Fruit fly (Drosophila melanogaster) whole organism, embryonic: Measurements from ENCODE around the gene CG42390.

Experiments used
- Asciz ChIP-seq: fragments of 200-800 bp; sonication (Bioruptor generic); optimal IDR thresholded peaks from 2 replicates; lab custom pipeline; 2017; ENCODE audit warnings: missing biosample characterization, mild to moderate bottlenecking, missing genetic modification characterization, missing genetic modification reagents
- Bteb2 ChIP-seq: fragments of 200-800 bp; sonication (Bioruptor generic); optimal IDR thresholded peaks from 2 replicates; lab custom pipeline; 2016; ENCODE audit warnings: missing biosample characterization, missing genetic modification characterization
- CG10431 ChIP-seq: fragments of 200-800 bp; sonication (Bioruptor generic); optimal IDR thresholded peaks from 3 replicates; lab custom pipeline; 2018; ENCODE audit warnings: missing biosample characterization, mild to moderate bottlenecking, missing genetic modification characterization
- CG1529 ChIP-seq: fragments of 200-800 bp; sonication (Bioruptor generic); optimal IDR thresholded peaks from 3 replicates; lab custom pipeline; 2018; ENCODE audit warnings: missing biosample characterization, missing genetic modification characterization
- CG1792 ChIP-seq: fragments of 200-800 bp; sonication (Bioruptor generic); optimal IDR thresholded peaks from 2 replicates; lab custom pipeline; 2016; ENCODE audit warnings: missing biosample characterization, missing genetic modification characterization
- CHES-1-like ChIP-seq: fragments of 200-800 bp; sonication (Bioruptor generic); optimal IDR thresholded peaks from 2 replicates; lab custom pipeline; 2016; ENCODE audit warnings: missing biosample characterization, missing genetic modification characterization
- Opbp ChIP-seq: fragments of 200-800 bp; sonication (Bioruptor generic); IDR thresholded peaks from 3 replicates; pipeline ENCODE4 v1.3.6; 2022; ENCODE audit warnings: missing biosample characterization, missing genetic modification characterization; ENCODE audit not compliant: partially characterized antibody
- disco-r ChIP-seq: fragments of 200-800 bp; sonication (Bioruptor generic); optimal IDR thresholded peaks from 2 replicates; lab custom pipeline; 2016; ENCODE audit warnings: missing biosample characterization, missing genetic modification characterization
- ewg ChIP-seq: fragments of 200-800 bp; sonication (Bioruptor generic); optimal IDR thresholded peaks from 3 replicates; lab custom pipeline; 2017; ENCODE audit warnings: mild to moderate bottlenecking, missing biosample characterization, missing genetic modification reagents, missing genetic modification characterization
- pan ChIP-seq, 4 experiments: fragments of >200 bp in 3 of 4; fragments of 200-800 bp in 1 of 4; sonication (Bioruptor generic) in 1 of 4; optimal IDR thresholded peaks in 3 of 4; IDR thresholded peaks in 1 of 4; 2 replicates each; pipeline versions ENCODE4 v1.3.6 to Lab custom; 2017 to 2022; ENCODE audit warnings: missing biosample characterization in 2 of 4, missing genetic modification characterization in 2 of 4, mixed read lengths in 1 of 4
- pnt ChIP-seq: fragments of 200-800 bp; sonication (Bioruptor generic); optimal IDR thresholded peaks from 3 replicates; lab custom pipeline; 2016; ENCODE audit warnings: missing biosample characterization, missing genetic modification characterization
- ttk ChIP-seq: fragments of 200-800 bp; sonication (Bioruptor generic); IDR thresholded peaks from 2 replicates; pipeline ENCODE4 v2.1.2; 2022; ENCODE audit warnings: missing biosample characterization, missing genetic modification characterization
- zf30C ChIP-seq: fragments of 200-800 bp; sonication (Bioruptor generic); optimal IDR thresholded peaks from 3 replicates; lab custom pipeline; 2018; ENCODE audit warnings: missing biosample characterization, mild to moderate bottlenecking, missing genetic modification characterization

- TF ChIP-seq Asciz (GFP tag; lab: Kevin White, UChicago) (no peak), Opbp (no peak), zf30C (GFP tag; lab: Kevin White, UChicago) (no peak), ewg (GFP tag; lab: Kevin White, UChicago) (no peak), pnt (GFP tag; lab: Kevin White, UChicago) (no peak), ttk (GFP tag; lab: Robert Waterston, UW) (no peak), disco-r (GFP tag; lab: Kevin White, UChicago) (no peak), pan (optimal IDR thresholded peaks at IDR 0.05; lab: Kevin White, UChicago) (no peak), pan (GFP tag; optimal IDR thresholded peaks at IDR 0.05 in 1 of 2, IDR thresholded peaks at IDR 0.05 in 1 of 2) (no peak), CG1529 (GFP tag; lab: Kevin White, UChicago) (no peak), CG1792 (GFP tag; lab: Kevin White, UChicago) (no peak), CHES-1-like (GFP tag; lab: Kevin White, UChicago) (no peak), Bteb2 (GFP tag; lab: Kevin White, UChicago) (no peak), CG10431 (GFP tag; lab: Kevin White, UChicago) (no peak)
These were observed 33.8 kb downstream of the CG42390 start for dm6 chr3R:22153693-22154092.
